Fruit fly (Drosophila melanogaster): Measurements from ENCODE around the gene spas.

The spas gene

dm6 chr3R:24073703-24074102, 35.7 kb downstream of the spas start:
- TF ChIP-seq CG10669 (GFP tag; optimal IDR thresholded peaks at IDR 0.05): peak; percentile 25
- no peak for TF ChIP-seq Sox14 (GFP tag; optimal IDR thresholded peaks at IDR 0.05)
- TF ChIP-seq CG31627 (GFP tag; optimal IDR thresholded peaks at IDR 0.05): no peak
- peak in 1 of 2 experiments; percentile 10 for TF ChIP-seq salr (GFP tag; optimal IDR thresholded peaks at IDR 0.05)
- no peak for TF ChIP-seq dac (GFP tag; optimal IDR thresholded peaks at IDR 0.05)
- TF ChIP-seq Eip93F (GFP tag; optimal IDR thresholded peaks at IDR 0.05): no peak
- peak; percentile 12 for TF ChIP-seq Hr4 (GFP tag; optimal IDR thresholded peaks at IDR 0.05)
- peak; percentile 14 for TF ChIP-seq OdsH (GFP tag; optimal IDR thresholded peaks at IDR 0.05)
- peak; percentile 12 for TF ChIP-seq Eip75B (GFP tag; optimal IDR thresholded peaks at IDR 0.05)
- TF ChIP-seq fkh (GFP tag; optimal IDR thresholded peaks at IDR 0.05): no peak
- TF ChIP-seq Ets96B (tag; optimal IDR thresholded peaks at IDR 0.05): peak; percentile 6
- TF ChIP-seq Lpt (GFP tag; optimal IDR thresholded peaks at IDR 0.05): no peak
- 0 out of 3 replicates have a peak, but pooled peaks have one; percentile 32 for TF ChIP-seq CG8119 (GFP tag; IDR thresholded peaks at IDR 0.05)
- peak; percentile 55 for TF ChIP-seq Eip78C (GFP tag)
- TF ChIP-seq CG11762 (GFP tag; optimal IDR thresholded peaks at IDR 0.05; ENCODE audit: insufficient read depth): no peak
- peak; percentile 37 for TF ChIP-seq CG10631 (GFP tag; optimal IDR thresholded peaks at IDR 0.05)
- TF ChIP-seq CG6808 (GFP tag; optimal IDR thresholded peaks at IDR 0.05): peak; percentile 6
- TF ChIP-seq topi (GFP tag; optimal IDR thresholded peaks at IDR 0.05): no peak
- peak; percentile 6 for TF ChIP-seq pdm3 (GFP tag; optimal IDR thresholded peaks at IDR 0.05)
- peak; percentile 16 for TF ChIP-seq spab (GFP tag; optimal IDR thresholded peaks at IDR 0.05)

dm6 chr3R:24079110-24079509, 41.1 kb downstream of the spas start:
- peak; percentile 8 for TF ChIP-seq pdm3 (GFP tag; optimal IDR thresholded peaks at IDR 0.05)
- TF ChIP-seq Hr39 (GFP tag; optimal IDR thresholded peaks at IDR 0.05): no peak
- peak; percentile 42 for TF ChIP-seq CG32006 (GFP tag; optimal IDR thresholded peaks at IDR 0.05)
- TF ChIP-seq CG3919 (GFP tag; optimal IDR thresholded peaks at IDR 0.05): peak; percentile 10
- TF ChIP-seq Eip75B (GFP tag; optimal IDR thresholded peaks at IDR 0.05): peak; percentile 4
- TF ChIP-seq Eip78C (GFP tag): peak; percentile 29
- peak; percentile 16 for TF ChIP-seq CG10631 (GFP tag; optimal IDR thresholded peaks at IDR 0.05)
- 0 out of 2 replicates have a peak, but pooled peaks have one; percentile 19 for TF ChIP-seq Gug (GFP tag; IDR thresholded peaks at IDR 0.05)
- TF ChIP-seq fd85E (GFP tag; optimal IDR thresholded peaks at IDR 0.05): no peak
- no peak for TF ChIP-seq CG11762 (GFP tag; optimal IDR thresholded peaks at IDR 0.05; ENCODE audit: insufficient read depth)
- peak; percentile 30 for TF ChIP-seq achi (GFP tag; optimal IDR thresholded peaks at IDR 0.05)
- TF ChIP-seq acj6 (GFP tag; optimal IDR thresholded peaks at IDR 0.05): peak; percentile 8
- TF ChIP-seq CG15336 (GFP tag; IDR thresholded peaks at IDR 0.05): 0 out of 2 replicates have a peak, but pooled peaks have one; percentile 13
- TF ChIP-seq CG3032 (tag; optimal IDR thresholded peaks at IDR 0.05): peak; percentile 34
- TF ChIP-seq CG8632 (GFP tag; optimal IDR thresholded peaks at IDR 0.05): peak; percentile 9
- TF ChIP-seq Lpt (GFP tag; optimal IDR thresholded peaks at IDR 0.05): no peak
- peak; percentile 17 for TF ChIP-seq CG6276 (GFP tag; optimal IDR thresholded peaks at IDR 0.05)
- TF ChIP-seq CG11294 (GFP tag; IDR thresholded peaks at IDR 0.05): no peak
- TF ChIP-seq OdsH (GFP tag; optimal IDR thresholded peaks at IDR 0.05): peak; percentile 10
- no peak for TF ChIP-seq Blimp-1 (GFP tag; optimal IDR thresholded peaks at IDR 0.05)
- peak; percentile 33 for TF ChIP-seq Ets96B (tag; optimal IDR thresholded peaks at IDR 0.05)
- TF ChIP-seq CG8319 (GFP tag; optimal IDR thresholded peaks at IDR 0.05): no peak
- peak; percentile 49; the same call in 1 of the 3 replicates for TF ChIP-seq CG8119 (GFP tag; IDR thresholded peaks at IDR 0.05)
- TF ChIP-seq net (GFP tag; optimal IDR thresholded peaks at IDR 0.05): peak; percentile 18
- TF ChIP-seq eg (GFP tag; IDR thresholded peaks at IDR 0.05): peak; percentile 49; the same call in 2 of the 3 replicates
- TF ChIP-seq CG9139 (GFP tag; optimal IDR thresholded peaks at IDR 0.05): no peak
- TF ChIP-seq spab (GFP tag; optimal IDR thresholded peaks at IDR 0.05): no peak
- peak; percentile 46 for TF ChIP-seq Hr4 (GFP tag; optimal IDR thresholded peaks at IDR 0.05)

dm6 chr3R:24079613-24080012, 41.6 kb downstream of the spas start:
- TF ChIP-seq Smox (GFP tag; optimal IDR thresholded peaks at IDR 0.05): no peak
- no peak for TF ChIP-seq topi (GFP tag; optimal IDR thresholded peaks at IDR 0.05)
- no peak for TF ChIP-seq CG11294 (GFP tag; IDR thresholded peaks at IDR 0.05)
- TF ChIP-seq CG8119 (GFP tag; IDR thresholded peaks at IDR 0.05): no peak
- TF ChIP-seq eg (GFP tag; IDR thresholded peaks at IDR 0.05): no peak
- TF ChIP-seq CG6854 (GFP tag; optimal IDR thresholded peaks at IDR 0.05): no peak
- no peak for TF ChIP-seq CG15336 (GFP tag; IDR thresholded peaks at IDR 0.05)
- TF ChIP-seq dsx (GFP tag; optimal IDR thresholded peaks at IDR 0.05; ENCODE audit: poor library complexity, severe bottlenecking): no peak
- no peak for TF ChIP-seq CG31627 (GFP tag; optimal IDR thresholded peaks at IDR 0.05)
- no peak for TF ChIP-seq CG32006 (GFP tag; optimal IDR thresholded peaks at IDR 0.05)
- TF ChIP-seq CG1621 (tag; optimal IDR thresholded peaks at IDR 0.05): no peak
- TF ChIP-seq salr (GFP tag; optimal IDR thresholded peaks at IDR 0.05): no peak
- no peak for TF ChIP-seq achi (GFP tag; optimal IDR thresholded peaks at IDR 0.05)
- no peak for TF ChIP-seq cyc (GFP tag; optimal IDR thresholded peaks at IDR 0.05)
- no peak for TF ChIP-seq CG10631 (GFP tag; optimal IDR thresholded peaks at IDR 0.05)
- no peak for TF ChIP-seq CG11762 (GFP tag; optimal IDR thresholded peaks at IDR 0.05; ENCODE audit: insufficient read depth)
- no peak for TF ChIP-seq Eip78C (GFP tag)
- TF ChIP-seq CG6808 (GFP tag; optimal IDR thresholded peaks at IDR 0.05): no peak
- no peak for TF ChIP-seq CG8632 (GFP tag; optimal IDR thresholded peaks at IDR 0.05)
- TF ChIP-seq dac (GFP tag; optimal IDR thresholded peaks at IDR 0.05): no peak
